Fruit fly (Drosophila melanogaster): ENCODE results near the gene ovo.

ovo gene

dm6 chrX:5075842-5076413 lies 27.9 kb downstream of the ovo start (continued):
- TF ChIP-seq B-H2 (GFP tag; optimal IDR thresholded peaks at IDR 0.05) (no peak), Tbp (GFP tag; optimal IDR thresholded peaks at IDR 0.05) (no peak), HLH3B (GFP tag; IDR thresholded peaks at IDR 0.05) (no peak), salm (tag; optimal IDR thresholded peaks at IDR 0.05) (no peak), bsh (GFP tag; optimal IDR thresholded peaks at IDR 0.05) (peak in 1 of 2 experiments; percentile 4), Nf-YA (GFP tag; IDR thresholded peaks at IDR 0.05) (no peak), wek (GFP tag; optimal IDR thresholded peaks at IDR 0.05) (no peak), CG13775 (GFP tag; optimal IDR thresholded peaks at IDR 0.05) (no peak), Xbp1 (GFP tag; optimal IDR thresholded peaks at IDR 0.05) (no peak), Oli (tag; optimal IDR thresholded peaks at IDR 0.05) (no peak), fd3F (GFP tag; optimal IDR thresholded peaks at IDR 0.05) (no peak), caup (GFP tag; optimal IDR thresholded peaks at IDR 0.05; ENCODE audit: severe bottlenecking) (no peak), fd64A (GFP tag; optimal IDR thresholded peaks at IDR 0.05) (no peak)

dm6 chrX:5080521-5080920 lies 32.4 kb downstream of the ovo start:
- TF ChIP-seq pita (GFP tag; optimal IDR thresholded peaks at IDR 0.05) (no peak), CG7372 (GFP tag; IDR thresholded peaks at IDR 0.05) (no peak), CG8924 (tag; optimal IDR thresholded peaks at IDR 0.05) (no peak), CG34376 (GFP tag; optimal IDR thresholded peaks at IDR 0.05) (no peak), CG17912 (GFP tag; optimal IDR thresholded peaks at IDR 0.05) (no peak), CG12071 (GFP tag; optimal IDR thresholded peaks at IDR 0.05) (no peak), CoRest (tag; optimal IDR thresholded peaks at IDR 0.05) (no peak), Max (GFP tag; optimal IDR thresholded peaks at IDR 0.05) (no peak)

- TF ChIP-seq sim (GFP tag; IDR thresholded peaks at IDR 0.05) (no peak), Mrtf (GFP tag; IDR thresholded peaks at IDR 0.05) (no peak), CG4617 (GFP tag; optimal IDR thresholded peaks at IDR 0.05; ENCODE audit: borderline replicate concordance) (peak; percentile 38), cas (GFP tag; IDR thresholded peaks at IDR 0.05) (no peak), luna (GFP tag; optimal IDR thresholded peaks at IDR 0.05) (no peak), fu2 (GFP tag; optimal IDR thresholded peaks at IDR 0.05) (no peak), ewg (GFP tag; optimal IDR thresholded peaks at IDR 0.05) (no peak), exex (tag; optimal IDR thresholded peaks at IDR 0.05) (peak; percentile 22), CG11247 (GFP tag; IDR thresholded peaks at IDR 0.05) (no peak), slp2 (GFP tag; optimal IDR thresholded peaks at IDR 0.05) (no peak), Drgx (GFP tag; IDR thresholded peaks at IDR 0.05) (peak; percentile 58; the same call in 1 of the 2 replicates), scrt (GFP tag; optimal IDR thresholded peaks at IDR 0.05) (no peak), psq (GFP tag; optimal IDR thresholded peaks at IDR 0.05) (peak; percentile 75), Lpt (GFP tag; optimal IDR thresholded peaks at IDR 0.05) (no peak), Fer1 (GFP tag; optimal IDR thresholded peaks at IDR 0.05) (no peak), Asciz (GFP tag; optimal IDR thresholded peaks at IDR 0.05) (no peak), sug (tag; optimal IDR thresholded peaks at IDR 0.05) (no peak), CG16863 (GFP tag; optimal IDR thresholded peaks at IDR 0.05) (no peak), sqz (GFP tag; optimal IDR thresholded peaks at IDR 0.05) (peak; percentile 58), esg (GFP tag; conservative IDR thresholded peaks at IDR 0.05) (no peak), lilli (GFP tag; optimal IDR thresholded peaks at IDR 0.05) (no peak), CG12236 (GFP tag; optimal IDR thresholded peaks at IDR 0.05) (no peak), Trl (optimal IDR thresholded peaks at IDR 0.05) (peak; percentile 34 to 76), Trl (GFP tag; optimal IDR thresholded peaks at IDR 0.05) (no peak), CG17186 (GFP tag; optimal IDR thresholded peaks at IDR 0.05) (no peak), CG13287 (GFP tag; IDR thresholded peaks at IDR 0.05; ENCODE audit: partially characterized antibody) (no peak), pnt (GFP tag; optimal IDR thresholded peaks at IDR 0.05) (no peak), chm (GFP tag; IDR thresholded peaks at IDR 0.05) (no peak), Dp (GFP tag; optimal IDR thresholded peaks at IDR 0.05) (no peak)
Measured at dm6 chrX:5082354-5082818, 34.3 kb downstream of the ovo start.

All from whole organism, embryonic.